Worm (Caenorhabditis elegans) whole organism, late embryonic: ENCODE results near the gene gdh-1.

ENCODE experiments used
- C08G9.2 ChIP-seq: sonication (generic microtip); optimal IDR thresholded peaks from 2 replicates; lab custom pipeline; 2016; ENCODE audit warnings: mild to moderate bottlenecking, missing genetic modification characterization, moderate library complexity, missing compliant biosample characterization
- C38D4.7 ChIP-seq: fragments of 200-800 bp; sonication (Bioruptor generic); optimal IDR thresholded peaks from 2 replicates; lab custom pipeline; 2018; ENCODE audit warnings: mild to moderate bottlenecking, missing genetic modification characterization, moderate library complexity, missing compliant biosample characterization
- ama-1 ChIP-seq: fragments of 150-350 bp; optimal IDR thresholded peaks from 2 replicates; lab custom pipeline; 2014
- ceh-19 ChIP-seq: fragments of 200-800 bp; sonication (Bioruptor generic); optimal IDR thresholded peaks from 2 replicates; lab custom pipeline; 2018; ENCODE audit warnings: mild to moderate bottlenecking, missing genetic modification characterization, missing compliant biosample characterization
- ceh-2 ChIP-seq: sonication (generic microtip); optimal IDR thresholded peaks from 2 replicates; lab custom pipeline; 2016; ENCODE audit warnings: missing genotype, missing genetic modification characterization, missing compliant biosample characterization
- ceh-24 ChIP-seq: sonication (generic microtip); optimal IDR thresholded peaks from 2 replicates; lab custom pipeline; 2016; ENCODE audit warnings: mild to moderate bottlenecking, missing genetic modification characterization, missing compliant biosample characterization
- ceh-30 ChIP-seq: fragments of 150-350 bp; optimal IDR thresholded peaks from 2 replicates; lab custom pipeline; 2014; ENCODE audit warnings: missing biosample characterization, missing genetic modification characterization
- ceh-45 ChIP-seq: fragments of 200-800 bp; sonication (Bioruptor generic); IDR thresholded peaks from 2 replicates; pipeline ENCODE4 v1.3.6; 2022; ENCODE audit warnings: missing genetic modification reagents, missing genetic modification characterization, missing compliant biosample characterization
- ceh-9 ChIP-seq: sonication (generic microtip); optimal IDR thresholded peaks from 2 replicates; lab custom pipeline; 2016; ENCODE audit warnings: mild to moderate bottlenecking, missing genetic modification characterization, inconsistent platforms, missing compliant biosample characterization
- che-1 ChIP-seq: sonication (generic microtip); optimal IDR thresholded peaks from 2 replicates; lab custom pipeline; 2016; ENCODE audit warnings: mild to moderate bottlenecking, missing genetic modification characterization, missing compliant biosample characterization
- dmd-4 ChIP-seq: sonication (generic microtip); optimal IDR thresholded peaks from 2 replicates; lab custom pipeline; 2016; ENCODE audit warnings: borderline replicate concordance, missing genetic modification characterization, missing compliant biosample characterization
- eyg-1 ChIP-seq: sonication (generic microtip); optimal IDR thresholded peaks from 2 replicates; lab custom pipeline; 2016; ENCODE audit warnings: missing genotype, missing genetic modification characterization, missing compliant biosample characterization
- hlh-13 ChIP-seq: fragments of 200-800 bp; sonication (Bioruptor generic); optimal IDR thresholded peaks from 2 replicates; lab custom pipeline; 2018; ENCODE audit warnings: mild to moderate bottlenecking, missing genetic modification characterization, missing compliant biosample characterization
- hlh-6 ChIP-seq: sonication (generic microtip); optimal IDR thresholded peaks from 2 replicates; lab custom pipeline; 2016; ENCODE audit warnings: missing genotype, missing genetic modification characterization, missing compliant biosample characterization
- lim-6 ChIP-seq: sonication (generic microtip); optimal IDR thresholded peaks from 2 replicates; lab custom pipeline; 2016; ENCODE audit warnings: missing genetic modification characterization, missing compliant biosample characterization
- lin-11 ChIP-seq: fragments of 200-800 bp; sonication (Bioruptor generic); optimal IDR thresholded peaks from 2 replicates; lab custom pipeline; 2018; ENCODE audit warnings: mild to moderate bottlenecking, missing genetic modification characterization, missing compliant biosample characterization
- madf-2 ChIP-seq: sonication (generic microtip); optimal IDR thresholded peaks from 2 replicates; lab custom pipeline; 2017; ENCODE audit warnings: missing genetic modification characterization, missing compliant biosample characterization
- nfya-1 ChIP-seq: sonication (generic microtip); optimal IDR thresholded peaks from 2 replicates; lab custom pipeline; 2017; ENCODE audit warnings: missing genetic modification characterization, mild to moderate bottlenecking, missing compliant biosample characterization, antibody characterized with exemption, moderate library complexity
- nhr-11 ChIP-seq: fragments of 150-350 bp; optimal IDR thresholded peaks from 2 replicates; lab custom pipeline; 2014; ENCODE audit warnings: missing biosample characterization, missing genetic modification characterization
- nhr-232 ChIP-seq: sonication (generic microtip); optimal IDR thresholded peaks from 2 replicates; lab custom pipeline; 2016; ENCODE audit warnings: missing genetic modification characterization, missing compliant biosample characterization
- npax-4 ChIP-seq: sonication (generic microtip); optimal IDR thresholded peaks from 2 replicates; lab custom pipeline; 2016; ENCODE audit warnings: missing genetic modification characterization, missing compliant biosample characterization
- pag-3 ChIP-seq: sonication (generic microtip); optimal IDR thresholded peaks from 2 replicates; lab custom pipeline; 2016; ENCODE audit warnings: missing compliant biosample characterization, missing genetic modification characterization, borderline replicate concordance
- pat-9 ChIP-seq: fragments of 200-800 bp; sonication (Bioruptor generic); optimal IDR thresholded peaks from 2 replicates; lab custom pipeline; 2018; ENCODE audit warnings: mild to moderate bottlenecking, missing genetic modification characterization, moderate library complexity, missing compliant biosample characterization
- pha-2 ChIP-seq: sonication (generic microtip); optimal IDR thresholded peaks from 2 replicates; lab custom pipeline; 2017; ENCODE audit warnings: mild to moderate bottlenecking, missing genetic modification characterization, missing compliant biosample characterization
- ref-2 ChIP-seq: sonication (generic microtip); optimal IDR thresholded peaks from 2 replicates; lab custom pipeline; 2016; ENCODE audit warnings: missing genetic modification characterization, missing compliant biosample characterization
- rnt-1 ChIP-seq: sonication (generic microtip); optimal IDR thresholded peaks from 2 replicates; lab custom pipeline; 2016; ENCODE audit warnings: missing genetic modification characterization, missing compliant biosample characterization
- sdc-2 ChIP-seq: sonication (generic microtip); optimal IDR thresholded peaks from 2 replicates; lab custom pipeline; 2016; ENCODE audit warnings: missing genotype, missing genetic modification characterization, missing compliant biosample characterization
- syd-9 ChIP-seq: sonication (generic microtip); optimal IDR thresholded peaks from 2 replicates; lab custom pipeline; 2016; ENCODE audit warnings: mild to moderate bottlenecking, missing genetic modification characterization, moderate library complexity, missing compliant biosample characterization
- unc-3 ChIP-seq, 2 experiments: fragments of 200-800 bp in 1 of 2; sonication (Bioruptor generic) in 1 of 2; sonication (generic microtip) in 1 of 2; conservative IDR thresholded peaks in 1 of 2; optimal IDR thresholded peaks in 1 of 2; 2 replicates each; pipeline versions ENCODE4 v1.3.6 to Lab custom; 2016 to 2022; ENCODE audit warnings: missing compliant biosample characterization in 2 of 2, missing genetic modification characterization in 2 of 2, missing genetic modification reagents in 1 of 2
- zip-5 ChIP-seq: sonication (generic microtip); optimal IDR thresholded peaks from 2 replicates; lab custom pipeline; 2016; ENCODE audit warnings: missing genetic modification characterization, missing compliant biosample characterization
- ztf-16 ChIP-seq: sonication (generic microtip); optimal IDR thresholded peaks from 2 replicates; lab custom pipeline; 2017; ENCODE audit warnings: missing genetic modification characterization, missing compliant biosample characterization

Gene gdh-1

DNA sequence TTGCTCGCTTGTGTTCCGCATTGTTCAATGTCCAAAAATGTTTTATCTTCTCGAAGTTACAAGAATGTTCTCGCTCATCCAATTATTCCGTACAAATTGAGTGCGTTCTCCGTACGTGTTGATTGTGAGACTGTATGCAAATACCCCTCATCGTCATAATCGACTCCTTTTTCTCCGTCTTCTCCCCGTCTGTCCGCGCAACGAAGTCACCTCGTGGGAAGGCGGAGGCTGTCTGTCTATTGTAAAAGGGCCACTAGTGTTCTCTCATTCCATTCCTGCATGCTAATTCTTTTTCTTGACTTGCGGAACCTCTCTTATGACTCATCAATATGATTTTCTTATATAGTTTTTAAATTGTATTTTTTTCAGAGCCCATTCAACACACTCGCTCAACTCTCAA lies 17.1 kb downstream of the gdh-1 start, which contains the start of gene ZK829.9:
Gene ZK829.9, plus strand, starts transcription at position 364 of the 400 bp plus-strand sequence.
- TF ChIP-seq lin-11 (no peak), eyg-1 (tag; lab: Kevin White, UChicago) (no peak), ama-1 (lab: Kevin White, UChicago) (no peak), madf-2 (tag; lab: Kevin White, UChicago) (no peak), C38D4.7 (GFP tag; lab: Kevin White, UChicago) (no peak), sdc-2 (no peak), npax-4 (tag; lab: Kevin White, UChicago) (no peak), nfya-1 (no peak), ceh-45 (GFP tag; lab: Robert Waterston, UW) (no peak), ztf-16 (tag; lab: Kevin White, UChicago) (no peak), ceh-9 (tag; lab: Kevin White, UChicago) (no peak), syd-9 (tag; lab: Kevin White, UChicago) (no peak), lim-6 (tag; lab: Kevin White, UChicago) (no peak), ceh-24 (tag; lab: Kevin White, UChicago) (no peak), pat-9 (tag; lab: Kevin White, UChicago) (no peak), che-1 (tag; lab: Kevin White, UChicago) (no peak)

DNA sequence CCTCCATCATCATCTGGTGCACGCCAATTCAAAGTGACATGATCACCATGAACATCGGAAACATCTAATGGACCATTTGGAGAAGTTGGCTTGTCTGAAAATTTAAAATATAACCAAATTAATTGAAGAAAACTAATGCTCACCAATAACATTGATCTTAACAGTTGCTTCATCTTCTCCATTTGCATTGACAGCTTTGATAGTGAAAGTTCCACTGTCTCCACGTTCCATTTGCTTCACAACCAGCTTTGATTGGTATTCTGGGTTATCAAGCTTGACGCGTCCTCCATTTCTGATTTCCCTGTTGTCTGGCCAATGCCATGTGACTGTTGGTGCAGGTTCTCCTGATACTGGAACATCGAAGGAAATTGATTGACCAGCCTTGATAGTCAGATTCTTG lies 33.4 kb downstream of the gdh-1 start:
- TF ChIP-seq hlh-6 (tag; lab: Kevin White, UChicago) (no peak), zip-5 (tag; lab: Kevin White, UChicago) (no peak), rnt-1 (tag; lab: Kevin White, UChicago) (no peak), hlh-13 (GFP tag; lab: Kevin White, UChicago) (no peak), nhr-232 (no peak), ceh-30 (no peak), dmd-4 (tag; lab: Kevin White, UChicago) (no peak), C08G9.2 (tag; lab: Kevin White, UChicago) (no peak), npax-4 (tag; lab: Kevin White, UChicago) (no peak), ceh-2 (no peak), ceh-19 (no peak), pha-2 (tag; lab: Kevin White, UChicago) (no peak), ref-2 (tag; lab: Kevin White, UChicago) (no peak), nhr-11 (no peak), eyg-1 (tag; lab: Kevin White, UChicago) (no peak), unc-3 (GFP tag; conservative IDR thresholded peaks at IDR 0.05; lab: Robert Waterston, UW) (no peak), unc-3 (tag; optimal IDR thresholded peaks at IDR 0.05; lab: Kevin White, UChicago) (no peak), pag-3 (tag; lab: Kevin White, UChicago) (no peak)
